Worm (Caenorhabditis elegans) whole organism, L2 larva: ENCODE measurements around the gene C04E7.1.

Experiments
- C34F6.9 ChIP-seq: fragments of 150-350 bp; optimal IDR thresholded peaks from 2 replicates; lab custom pipeline; 2014; ENCODE audit warnings: missing biosample characterization, missing genetic modification characterization
- R02D3.7 ChIP-seq: fragments of 150-350 bp; optimal IDR thresholded peaks from 2 replicates; lab custom pipeline; 2014; ENCODE audit warnings: missing biosample characterization, missing genetic modification characterization
- alr-1 ChIP-seq: fragments of 150-350 bp; optimal IDR thresholded peaks from 2 replicates; lab custom pipeline; 2014; ENCODE audit warnings: missing biosample characterization, missing genetic modification characterization
- aly-2 ChIP-seq: fragments of 150-350 bp; optimal IDR thresholded peaks from 2 replicates; lab custom pipeline; 2014; ENCODE audit warnings: missing biosample characterization, missing genetic modification characterization
- ama-1 ChIP-seq: fragments of 150-350 bp; optimal IDR thresholded peaks from 2 replicates; lab custom pipeline; 2018; ENCODE audit warnings: inconsistent platforms
- blmp-1 ChIP-seq: sonication (generic microtip); optimal IDR thresholded peaks from 2 replicates; lab custom pipeline; 2017; ENCODE audit warnings: missing genetic modification characterization, mild to moderate bottlenecking, missing compliant biosample characterization, antibody characterized with exemption, moderate library complexity; ENCODE audit not compliant: insufficient read depth
- ceh-16 ChIP-seq: fragments of 150-350 bp; optimal IDR thresholded peaks from 2 replicates; lab custom pipeline; 2014; ENCODE audit warnings: missing biosample characterization, missing genetic modification characterization
- ceh-82 ChIP-seq: fragments of 150-350 bp; optimal IDR thresholded peaks from 2 replicates; lab custom pipeline; 2014; ENCODE audit warnings: missing biosample characterization, missing genetic modification characterization
- crh-2 ChIP-seq: sonication (generic microtip); optimal IDR thresholded peaks from 2 replicates; lab custom pipeline; 2017; ENCODE audit warnings: missing biosample characterization, missing genetic modification characterization
- egl-27 ChIP-seq: sonication (generic microtip); optimal IDR thresholded peaks from 3 replicates; lab custom pipeline; 2017; ENCODE audit warnings: missing biosample characterization, missing genetic modification reagents, missing genetic modification characterization
- elt-1 ChIP-seq: fragments of 150-350 bp; optimal IDR thresholded peaks from 2 replicates; lab custom pipeline; 2014; ENCODE audit warnings: missing biosample characterization, missing genetic modification characterization
- elt-3 ChIP-seq: sonication (generic microtip); optimal IDR thresholded peaks from 2 replicates; lab custom pipeline; 2017; ENCODE audit warnings: missing biosample characterization, missing genetic modification characterization
- fos-1 ChIP-seq: fragments of 150-350 bp; optimal IDR thresholded peaks from 2 replicates; lab custom pipeline; 2014; ENCODE audit warnings: missing biosample characterization, missing genetic modification characterization
- gmeb-1 ChIP-seq: fragments of 150-350 bp; optimal IDR thresholded peaks from 2 replicates; lab custom pipeline; 2014; ENCODE audit warnings: missing biosample characterization, missing genetic modification characterization
- lin-11 ChIP-seq: fragments of 150-350 bp; sonication (generic microtip); optimal IDR thresholded peaks from 2 replicates; lab custom pipeline; 2014; ENCODE audit warnings: missing biosample characterization, missing genetic modification characterization, inconsistent platforms, mixed read lengths
- lin-13 ChIP-seq: fragments of 150-350 bp; optimal IDR thresholded peaks from 2 replicates; lab custom pipeline; 2014; ENCODE audit warnings: missing biosample characterization, missing genetic modification reagents, missing genetic modification characterization
- mab-5 ChIP-seq: fragments of 150-350 bp; optimal IDR thresholded peaks from 2 replicates; lab custom pipeline; 2014; ENCODE audit warnings: missing biosample characterization, missing genetic modification characterization
- mbf-1 ChIP-seq: sonication (generic microtip); optimal IDR thresholded peaks from 2 replicates; lab custom pipeline; 2017; ENCODE audit warnings: missing biosample characterization, missing genetic modification characterization
- mdl-1 ChIP-seq, 2 experiments: fragments of 150-350 bp in 1 of 2; sonication (generic microtip) in 1 of 2; optimal IDR thresholded peaks; 2 replicates each; lab custom pipeline; 2017; ENCODE audit warnings: missing biosample characterization in 2 of 2, missing genetic modification characterization in 2 of 2
- nhr-10 ChIP-seq: sonication (generic microtip); optimal IDR thresholded peaks from 2 replicates; lab custom pipeline; 2017; ENCODE audit warnings: missing biosample characterization, missing genetic modification characterization
- nhr-12 ChIP-seq: fragments of 150-350 bp; optimal IDR thresholded peaks from 2 replicates; lab custom pipeline; 2014; ENCODE audit warnings: missing biosample characterization, missing genetic modification characterization
- nhr-129 ChIP-seq: fragments of 150-350 bp; optimal IDR thresholded peaks from 2 replicates; lab custom pipeline; 2014; ENCODE audit warnings: missing biosample characterization, missing genetic modification characterization
- nhr-21 ChIP-seq: fragments of 150-350 bp; optimal IDR thresholded peaks from 2 replicates; lab custom pipeline; 2014; ENCODE audit warnings: missing biosample characterization, missing genetic modification characterization
- nhr-237 ChIP-seq: fragments of 150-350 bp; optimal IDR thresholded peaks from 2 replicates; lab custom pipeline; 2014; ENCODE audit warnings: missing biosample characterization, missing genetic modification characterization
- nhr-6 ChIP-seq: fragments of 150-350 bp; optimal IDR thresholded peaks from 2 replicates; lab custom pipeline; 2014; ENCODE audit warnings: missing biosample characterization, missing genetic modification characterization
- peb-1 ChIP-seq: fragments of 150-350 bp; optimal IDR thresholded peaks from 2 replicates; lab custom pipeline; 2014; ENCODE audit warnings: missing biosample characterization, missing genetic modification characterization
- sem-4 ChIP-seq: fragments of 150-350 bp; optimal IDR thresholded peaks from 2 replicates; lab custom pipeline; 2014; ENCODE audit warnings: missing biosample characterization, missing genetic modification reagents, missing genetic modification characterization
- skn-1 ChIP-seq: sonication (generic microtip); optimal IDR thresholded peaks from 2 replicates; lab custom pipeline; 2017; ENCODE audit warnings: missing biosample characterization, missing genetic modification characterization
- sma-9 ChIP-seq, 2 experiments: fragments of 150-350 bp in 1 of 2; sonication (generic microtip) in 1 of 2; optimal IDR thresholded peaks; 2 replicates each; lab custom pipeline; 2014 to 2016; ENCODE audit warnings: missing genetic modification characterization in 2 of 2, mild to moderate bottlenecking in 1 of 2, missing biosample characterization in 1 of 2, missing compliant biosample characterization in 1 of 2, missing genetic modification reagents in 1 of 2, moderate library complexity in 1 of 2
- snpc-4 ChIP-seq: fragments of 150-350 bp; optimal IDR thresholded peaks from 2 replicates; lab custom pipeline; 2014; ENCODE audit warnings: missing biosample characterization, missing genetic modification characterization
- unc-39 ChIP-seq: fragments of 150-350 bp; optimal IDR thresholded peaks from 2 replicates; lab custom pipeline; 2014; ENCODE audit warnings: missing biosample characterization, missing genetic modification characterization
- unc-55 ChIP-seq: fragments of 150-350 bp; sonication (generic microtip); optimal IDR thresholded peaks from 3 replicates; lab custom pipeline; 2014; ENCODE audit warnings: missing biosample characterization, missing genetic modification reagents, missing genetic modification characterization
- unc-62 ChIP-seq: fragments of 150-350 bp; optimal IDR thresholded peaks from 2 replicates; lab custom pipeline; 2014; ENCODE audit warnings: missing biosample characterization, missing genetic modification reagents, missing genetic modification characterization
- ztf-1 ChIP-seq: fragments of 200-800 bp; sonication (Bioruptor generic); conservative IDR thresholded peaks from 2 replicates; pipeline ENCODE4 v1.3.6; 2022; ENCODE audit warnings: missing genetic modification characterization, missing compliant biosample characterization
- ztf-4 ChIP-seq: fragments of 150-350 bp; optimal IDR thresholded peaks from 2 replicates; lab custom pipeline; 2014; ENCODE audit warnings: missing biosample characterization, missing genetic modification characterization

Gene C04E7.1

DNA sequence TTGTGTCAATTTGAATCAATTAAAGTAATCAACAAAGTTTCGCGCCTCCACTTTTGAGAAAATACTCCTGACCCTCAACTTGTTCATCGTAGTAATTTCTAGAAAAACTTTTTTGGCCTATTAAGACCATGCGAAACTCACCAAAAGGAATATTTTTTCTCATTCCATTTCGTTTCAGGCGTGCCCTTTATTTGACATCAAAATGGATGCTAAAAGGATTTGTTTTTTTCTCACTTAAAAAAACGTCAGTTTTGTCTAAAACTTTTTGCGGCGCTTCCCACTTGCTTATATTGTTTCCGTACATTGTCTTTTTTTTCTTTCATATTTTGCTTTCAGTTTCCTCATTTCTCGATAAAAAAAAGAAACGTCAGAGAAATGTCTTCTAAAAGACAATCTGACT, 2.6 kb downstream of the C04E7.1 start, which contains the start of gene C04E7.5:
Gene C04E7.5 (plus strand): TSS at position 301 of the 400 bp plus-strand sequence.
- TF ChIP-seq snpc-4 (no peak), crh-2 (tag; lab: Kevin White, UChicago) (no peak), ceh-16 (no peak), nhr-10 (tag; lab: Kevin White, UChicago) (no peak), C34F6.9 (tag; lab: Kevin White, UChicago) (no peak), nhr-21 (tag; lab: Kevin White, UChicago) (no peak), elt-1 (tag; lab: Kevin White, UChicago) (no peak), blmp-1 (no peak), unc-39 (tag; lab: Kevin White, UChicago) (no peak), nhr-6 (no peak), ztf-1 (no peak), elt-3 (tag; lab: Kevin White, UChicago) (no peak), skn-1 (tag; lab: Kevin White, UChicago) (no peak), lin-11 (tag; lab: Kevin White, UChicago) (no peak), sem-4 (no peak), fos-1 (tag; lab: Kevin White, UChicago) (no peak), sma-9 (GFP tag; optimal IDR thresholded peaks at IDR 0.05; lab: Kevin White, UChicago) (no peak), sma-9 (tag; optimal IDR thresholded peaks at IDR 0.05; lab: Kevin White, UChicago) (no peak), mbf-1 (tag; lab: Kevin White, UChicago) (no peak), mab-5 (tag; lab: Kevin White, UChicago) (no peak), egl-27 (tag; lab: Kevin White, UChicago) (no peak)

DNA sequence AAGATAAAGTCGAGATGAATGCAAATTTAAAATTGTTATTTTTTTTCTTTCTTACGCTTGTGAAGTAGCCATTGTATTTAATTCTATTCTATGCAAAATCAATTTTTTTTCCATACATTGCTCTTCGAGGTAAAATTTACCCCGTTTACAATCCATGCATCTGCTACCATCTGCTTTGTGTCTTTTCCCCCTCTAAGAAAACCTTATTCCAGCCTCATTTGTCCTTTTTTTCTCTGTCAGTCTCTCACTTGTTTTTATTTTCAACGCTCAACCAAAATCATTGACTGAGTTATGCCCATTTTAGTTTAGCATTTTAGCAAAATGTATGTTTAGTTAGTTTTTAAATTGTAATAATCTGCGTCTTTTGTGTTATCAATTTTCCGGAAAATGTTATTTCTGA, 12.0 kb downstream of the C04E7.1 start:
- TF ChIP-seq C34F6.9 (tag; lab: Kevin White, UChicago) (peak; percentile 48), unc-55 (GFP tag; lab: Kevin White, UChicago) (peak; percentile 59), nhr-21 (tag; lab: Kevin White, UChicago) (no peak), egl-27 (tag; lab: Kevin White, UChicago) (no peak), nhr-12 (tag; lab: Kevin White, UChicago) (no peak)
- TF ChIP-seq, all 48 proteins: peak for 2

DNA sequence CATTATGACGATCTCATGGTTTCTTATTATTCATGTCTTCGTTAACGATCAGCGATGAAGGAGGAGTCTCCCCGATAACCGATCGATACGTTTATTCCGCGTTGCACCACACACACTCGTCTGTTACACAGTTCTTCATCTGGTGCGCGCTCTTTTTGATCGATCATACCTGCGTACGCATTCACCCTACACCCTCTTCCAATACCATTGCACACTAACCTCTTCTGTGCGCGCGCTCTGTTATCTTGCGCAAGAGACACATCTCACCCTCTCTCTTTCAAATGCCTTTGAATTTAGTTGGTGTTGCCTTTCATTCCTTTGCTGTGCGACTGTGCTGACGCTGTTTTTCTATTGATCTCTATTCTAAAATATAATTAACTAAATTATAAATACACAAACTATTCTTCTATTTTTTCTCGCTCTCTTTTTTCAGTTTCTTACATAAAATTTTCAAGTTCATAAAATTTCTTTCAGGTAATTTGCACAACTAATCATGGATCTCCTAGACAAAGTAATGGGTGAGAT, 13.9 kb downstream of the C04E7.1 start, which contains the start of gene nrde-3:
Gene nrde-3 (plus strand): TSS at position 475 of the 525 bp plus-strand sequence.
- TF ChIP-seq R02D3.7 (tag; lab: Kevin White, UChicago), result no peak
- TF ChIP-seq unc-62 (GFP tag; lab: Kevin White, UChicago), result no peak
- TF ChIP-seq alr-1 (tag; lab: Kevin White, UChicago), result no peak
- no peak for TF ChIP-seq nhr-21 (tag; lab: Kevin White, UChicago)
- TF ChIP-seq blmp-1, result no peak
- no peak for TF ChIP-seq egl-27 (tag; lab: Kevin White, UChicago)
- TF ChIP-seq peb-1 (tag; lab: Kevin White, UChicago), result no peak
- no peak for TF ChIP-seq skn-1 (tag; lab: Kevin White, UChicago)
- no peak for TF ChIP-seq snpc-4
- no peak for TF ChIP-seq lin-11 (tag; lab: Kevin White, UChicago)
- TF ChIP-seq sem-4, result no peak
- no peak for TF ChIP-seq ztf-4 (tag; lab: Kevin White, UChicago)
- no peak for TF ChIP-seq nhr-237
- TF ChIP-seq nhr-6, result no peak
- no peak for TF ChIP-seq gmeb-1 (tag; lab: Kevin White, UChicago)

DNA sequence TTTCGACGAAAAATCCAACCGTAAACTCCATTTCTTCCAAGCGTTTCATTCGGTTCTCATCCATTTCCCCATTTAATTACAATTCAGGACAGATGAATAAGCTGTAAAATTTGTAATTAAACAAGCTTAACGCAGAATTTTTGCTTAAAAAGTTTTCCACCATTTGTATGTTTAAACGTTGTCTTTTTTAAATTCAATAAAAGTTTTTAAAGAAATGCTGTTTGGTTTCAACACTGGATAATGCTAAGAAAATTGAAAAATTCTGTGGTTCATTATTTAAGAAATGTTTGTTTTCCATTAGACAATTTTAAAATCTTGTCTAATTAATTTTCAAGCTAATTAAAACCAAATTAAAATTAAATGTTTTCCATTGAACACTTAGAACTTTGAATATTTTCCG, 22.6 kb downstream of the C04E7.1 start, which contains the start of gene R04A9.3:
Gene R04A9.3 (minus strand): TSS at position 101 of the 400 bp plus-strand sequence.
- no peak for TF ChIP-seq ama-1 (lab: Kevin White, UChicago)
- TF ChIP-seq unc-55 (GFP tag; lab: Kevin White, UChicago), result no peak
- TF ChIP-seq ztf-4 (tag; lab: Kevin White, UChicago), result no peak
- TF ChIP-seq fos-1 (tag; lab: Kevin White, UChicago), result no peak
- no peak for TF ChIP-seq sem-4
- TF ChIP-seq mab-5 (tag; lab: Kevin White, UChicago), result no peak
- no peak for TF ChIP-seq mbf-1 (tag; lab: Kevin White, UChicago)
- TF ChIP-seq lin-13 (GFP tag; lab: Kevin White, UChicago), result no peak
- no peak for TF ChIP-seq aly-2 (tag; lab: Kevin White, UChicago)
- TF ChIP-seq blmp-1, result no peak
- no peak for TF ChIP-seq ztf-1
- TF ChIP-seq nhr-129 (tag; lab: Kevin White, UChicago), result no peak
- TF ChIP-seq ceh-82 (tag; lab: Kevin White, UChicago), result no peak
- TF ChIP-seq skn-1 (tag; lab: Kevin White, UChicago), result no peak
- no peak for TF ChIP-seq mdl-1 (tag; optimal IDR thresholded peaks at IDR 0.05; lab: Kevin White, UChicago)
- no peak for TF ChIP-seq ceh-16
- TF ChIP-seq crh-2 (tag; lab: Kevin White, UChicago), result no peak
- TF ChIP-seq lin-11 (tag; lab: Kevin White, UChicago), result no peak
